Worm (Caenorhabditis elegans) whole organism, midembryonic: ENCODE results near the gene sulp-3.

Source experiments
- T22C8.4 ChIP-seq: fragments of 200-800 bp; sonication (Bioruptor generic); IDR thresholded peaks from 2 replicates; pipeline ENCODE4 v1.3.6; 2022; ENCODE audit warnings: missing genetic modification characterization, missing compliant biosample characterization
- cog-1 ChIP-seq: sonication (generic microtip); optimal IDR thresholded peaks from 2 replicates; lab custom pipeline; 2016; ENCODE audit warnings: missing genetic modification characterization, missing compliant biosample characterization
- flt-1 ChIP-seq: fragments of 200-800 bp; sonication (Bioruptor generic); IDR thresholded peaks from 2 replicates; pipeline ENCODE4 v1.3.6; 2022; ENCODE audit warnings: missing genetic modification characterization, missing compliant biosample characterization
- klf-2 ChIP-seq: fragments of 200-800 bp; sonication (Bioruptor generic); conservative IDR thresholded peaks from 2 replicates; pipeline ENCODE4 v1.3.6; 2022; ENCODE audit warnings: missing genetic modification reagents, missing genetic modification characterization, missing compliant biosample characterization
- ztf-29 ChIP-seq: fragments of 200-800 bp; sonication (Bioruptor generic); IDR thresholded peaks from 2 replicates; pipeline ENCODE4 v1.3.6; 2022; ENCODE audit warnings: missing genetic modification reagents, missing genetic modification characterization, missing compliant biosample characterization

ce11 chrX:8432361-8432760 is 24.2 kb upstream of the sulp-3 start, which contains the start of gene kin-9:
- no peak for TF ChIP-seq klf-2
- TF ChIP-seq ztf-29: no peak
- TF ChIP-seq flt-1 (GFP tag; lab: Robert Waterston, UW): no peak
- TF ChIP-seq T22C8.4 (GFP tag; lab: Robert Waterston, UW): no peak
- no peak for TF ChIP-seq cog-1 (tag; lab: Kevin White, UChicago)
